Worm (Caenorhabditis elegans) whole organism, late embryonic: ENCODE results near the gene C03G6.21.

Source experiments
- ceh-14 ChIP-seq: sonication (generic microtip); optimal IDR thresholded peaks from 2 replicates; lab custom pipeline; 2016; ENCODE audit warnings: missing genotype, missing genetic modification characterization, missing compliant biosample characterization
- ceh-18 ChIP-seq: sonication (generic microtip); optimal IDR thresholded peaks from 2 replicates; lab custom pipeline; 2016; ENCODE audit warnings: missing genetic modification characterization, missing compliant biosample characterization
- ceh-24 ChIP-seq: sonication (generic microtip); optimal IDR thresholded peaks from 2 replicates; lab custom pipeline; 2016; ENCODE audit warnings: mild to moderate bottlenecking, missing genetic modification characterization, missing compliant biosample characterization
- dmd-4 ChIP-seq: sonication (generic microtip); optimal IDR thresholded peaks from 2 replicates; lab custom pipeline; 2016; ENCODE audit warnings: borderline replicate concordance, missing genetic modification characterization, missing compliant biosample characterization
- ets-4 ChIP-seq: sonication (generic microtip); optimal IDR thresholded peaks from 2 replicates; lab custom pipeline; 2016; ENCODE audit warnings: missing genetic modification characterization, missing compliant biosample characterization
- fax-1 ChIP-seq: sonication (generic microtip); optimal IDR thresholded peaks from 2 replicates; lab custom pipeline; 2016; ENCODE audit warnings: missing genotype, missing genetic modification characterization, missing compliant biosample characterization
- hlh-30 ChIP-seq: sonication (generic microtip); optimal IDR thresholded peaks from 2 replicates; lab custom pipeline; 2017; ENCODE audit warnings: antibody characterized with exemption, missing genetic modification characterization, missing compliant biosample characterization; ENCODE audit not compliant: insufficient read depth
- pax-1 ChIP-seq: fragments of 150-350 bp; optimal IDR thresholded peaks from 2 replicates; lab custom pipeline; 2014; ENCODE audit warnings: missing biosample characterization, missing genetic modification characterization
- rnt-1 ChIP-seq: sonication (generic microtip); optimal IDR thresholded peaks from 2 replicates; lab custom pipeline; 2016; ENCODE audit warnings: missing genetic modification characterization, missing compliant biosample characterization
- syd-9 ChIP-seq: sonication (generic microtip); optimal IDR thresholded peaks from 2 replicates; lab custom pipeline; 2016; ENCODE audit warnings: mild to moderate bottlenecking, missing genetic modification characterization, moderate library complexity, missing compliant biosample characterization
- tbx-2 ChIP-seq: sonication (generic microtip); optimal IDR thresholded peaks from 2 replicates; lab custom pipeline; 2016; ENCODE audit warnings: missing genetic modification characterization, missing compliant biosample characterization
- unc-55 ChIP-seq: sonication (generic microtip); optimal IDR thresholded peaks from 2 replicates; lab custom pipeline; 2017; ENCODE audit warnings: missing biosample characterization, missing genetic modification reagents, missing genetic modification characterization

- TF ChIP-seq rnt-1 (no peak), fax-1 (tag; lab: Kevin White, UChicago) (no peak), hlh-30 (tag; lab: Kevin White, UChicago) (no peak), syd-9 (tag; lab: Kevin White, UChicago) (no peak), unc-55 (GFP tag; lab: Kevin White, UChicago) (no peak), ceh-18 (no peak), ceh-14 (tag; lab: Kevin White, UChicago) (no peak), ets-4 (no peak), ceh-24 (tag; lab: Kevin White, UChicago) (no peak), dmd-4 (tag; lab: Kevin White, UChicago) (no peak), pax-1 (tag; lab: Kevin White, UChicago) (no peak), tbx-2 (tag; lab: Kevin White, UChicago) (no peak)
Measured at ce11 chrV:7379384-7379783, 22.8 kb upstream of the C03G6.21 start, which contains the start of gene srsx-24.
